Fruit fly (Drosophila melanogaster) whole organism, embryonic: ENCODE measurements around the gene Ass.

Experiments used
- ATbp ChIP-seq: fragments of 200-800 bp; sonication (Bioruptor generic); optimal IDR thresholded peaks from 2 replicates; lab custom pipeline; 2017; ENCODE audit warnings: missing biosample characterization, mild to moderate bottlenecking, missing genetic modification characterization, missing genetic modification reagents
- Asciz ChIP-seq: fragments of 200-800 bp; sonication (Bioruptor generic); optimal IDR thresholded peaks from 2 replicates; lab custom pipeline; 2017; ENCODE audit warnings: missing biosample characterization, mild to moderate bottlenecking, missing genetic modification characterization, missing genetic modification reagents
- Bdp1 ChIP-seq: fragments of 200-800 bp; sonication (Bioruptor generic); optimal IDR thresholded peaks from 3 replicates; lab custom pipeline; 2016; ENCODE audit warnings: missing biosample characterization, missing genetic modification characterization
- Blimp-1 ChIP-seq: fragments of 200-800 bp; sonication (Bioruptor generic); optimal IDR thresholded peaks from 3 replicates; lab custom pipeline; 2018; ENCODE audit warnings: missing biosample characterization, missing genetic modification characterization, mild to moderate bottlenecking, moderate library complexity, missing genetic modification reagents
- BtbVII ChIP-seq: fragments of 200-800 bp; sonication (Bioruptor generic); optimal IDR thresholded peaks from 3 replicates; lab custom pipeline; 2017; ENCODE audit warnings: missing biosample characterization, mild to moderate bottlenecking, missing genetic modification characterization
- Bteb2 ChIP-seq: fragments of 200-800 bp; sonication (Bioruptor generic); optimal IDR thresholded peaks from 2 replicates; lab custom pipeline; 2016; ENCODE audit warnings: missing biosample characterization, missing genetic modification characterization
- CG10209 ChIP-seq: fragments of 200-800 bp; sonication (Bioruptor generic); optimal IDR thresholded peaks from 3 replicates; lab custom pipeline; 2017; ENCODE audit warnings: missing biosample characterization, mild to moderate bottlenecking, missing genetic modification characterization, missing genetic modification reagents
- CG10267 ChIP-seq: fragments of 200-800 bp; sonication (Bioruptor generic); optimal IDR thresholded peaks from 2 replicates; lab custom pipeline; 2018; ENCODE audit warnings: missing biosample characterization, mild to moderate bottlenecking, missing genetic modification characterization, moderate library complexity
- CG10654 ChIP-seq: fragments of 200-800 bp; sonication (Bioruptor generic); optimal IDR thresholded peaks from 2 replicates; lab custom pipeline; 2016; ENCODE audit warnings: missing biosample characterization, missing genetic modification characterization
- CG10979 ChIP-seq: fragments of 200-800 bp; sonication (Bioruptor generic); optimal IDR thresholded peaks from 2 replicates; lab custom pipeline; 2018; ENCODE audit warnings: missing biosample characterization, mild to moderate bottlenecking, missing genetic modification characterization, moderate library complexity
- CG11696 ChIP-seq: fragments of 200-800 bp; sonication (Bioruptor generic); IDR thresholded peaks from 2 replicates; pipeline ENCODE4 v1.3.6; 2022; ENCODE audit warnings: missing biosample characterization, missing genetic modification characterization
- CG12236 ChIP-seq: fragments of 200-800 bp; sonication (Bioruptor generic); optimal IDR thresholded peaks from 2 replicates; lab custom pipeline; 2016; ENCODE audit warnings: missing biosample characterization, missing genetic modification characterization
- CG12942 ChIP-seq: fragments of 200-800 bp; sonication (Bioruptor generic); optimal IDR thresholded peaks from 3 replicates; lab custom pipeline; 2016; ENCODE audit warnings: missing biosample characterization, missing genetic modification characterization
- CG13287 ChIP-seq: fragments of 200-800 bp; sonication (Bioruptor generic); IDR thresholded peaks from 2 replicates; pipeline ENCODE4 v1.3.6; 2022; ENCODE audit warnings: missing biosample characterization, missing genetic modification characterization; ENCODE audit not compliant: partially characterized antibody
- CG14710 ChIP-seq: fragments of 200-800 bp; sonication (Bioruptor generic); optimal IDR thresholded peaks from 3 replicates; lab custom pipeline; 2019; ENCODE audit warnings: missing biosample characterization, mild to moderate bottlenecking, missing genetic modification characterization, moderate library complexity
- CG17568 ChIP-seq: fragments of 200-800 bp; sonication (Bioruptor generic); optimal IDR thresholded peaks from 2 replicates; lab custom pipeline; 2018; ENCODE audit warnings: missing biosample characterization, mild to moderate bottlenecking, missing genetic modification characterization, moderate library complexity
- CG18619 ChIP-seq: fragments of 200-800 bp; sonication (Bioruptor generic); optimal IDR thresholded peaks from 3 replicates; lab custom pipeline; 2017; ENCODE audit warnings: missing biosample characterization, mild to moderate bottlenecking, missing genetic modification characterization
- CG3065 ChIP-seq: fragments of 200-800 bp; sonication (Bioruptor generic); optimal IDR thresholded peaks from 2 replicates; lab custom pipeline; 2016; ENCODE audit warnings: missing biosample characterization, missing genetic modification characterization
- CG32767 ChIP-seq: fragments of 200-800 bp; sonication (Bioruptor generic); IDR thresholded peaks from 2 replicates; pipeline ENCODE4 v1.3.6; 2022; ENCODE audit warnings: missing biosample characterization, missing genetic modification characterization
- CG4707 ChIP-seq: fragments of 200-800 bp; sonication (Bioruptor generic); optimal IDR thresholded peaks from 2 replicates; lab custom pipeline; 2018; ENCODE audit warnings: missing biosample characterization, mild to moderate bottlenecking, missing genetic modification characterization, moderate library complexity
- CG6765 ChIP-seq: fragments of 200-800 bp; sonication (Bioruptor generic); optimal IDR thresholded peaks from 3 replicates; lab custom pipeline; 2017; ENCODE audit warnings: missing biosample characterization, mild to moderate bottlenecking, missing genetic modification characterization
- CG7745 ChIP-seq: fragments of 200-800 bp; sonication (Bioruptor generic); optimal IDR thresholded peaks from 2 replicates; lab custom pipeline; 2018; ENCODE audit warnings: missing biosample characterization, mild to moderate bottlenecking, missing genetic modification characterization, moderate library complexity
- CG8290 ChIP-seq, 3 experiments: fragments of 200-800 bp; sonication (Bioruptor generic); optimal IDR thresholded peaks; 2 replicates each; lab custom pipeline; 2016 to 2019; ENCODE audit warnings: missing biosample characterization in 3 of 3, missing genetic modification characterization in 3 of 3, mild to moderate bottlenecking in 2 of 3, moderate library complexity in 1 of 3
- CG8924 ChIP-seq: fragments of 200-800 bp; optimal IDR thresholded peaks from 3 replicates; lab custom pipeline; 2019; ENCODE audit warnings: missing biosample characterization, mild to moderate bottlenecking, missing genetic modification characterization, moderate library complexity
- CG9437 ChIP-seq: fragments of 200-800 bp; sonication (Bioruptor generic); optimal IDR thresholded peaks from 2 replicates; lab custom pipeline; 2018; ENCODE audit warnings: missing biosample characterization, mild to moderate bottlenecking, missing genetic modification characterization
- CG9932 ChIP-seq: fragments of 200-800 bp; sonication (Bioruptor generic); IDR thresholded peaks from 2 replicates; pipeline ENCODE4 v1.3.6; 2022; ENCODE audit warnings: missing biosample characterization, missing genetic modification characterization
- CrebB ChIP-seq: fragments of 200-800 bp; sonication (Bioruptor generic); optimal IDR thresholded peaks from 3 replicates; lab custom pipeline; 2018; ENCODE audit warnings: missing biosample characterization, mild to moderate bottlenecking, missing genetic modification characterization
- D19A ChIP-seq: fragments of 200-800 bp; optimal IDR thresholded peaks from 3 replicates; lab custom pipeline; 2019; ENCODE audit warnings: missing biosample characterization, mild to moderate bottlenecking, missing genetic modification characterization, moderate library complexity
- GATAe ChIP-seq: fragments of 200-800 bp; sonication (Bioruptor generic); conservative IDR thresholded peaks from 2 replicates; pipeline ENCODE4 v1.3.6; 2022; ENCODE audit warnings: missing biosample characterization, missing genetic modification characterization
- Jarid2 ChIP-seq: fragments of 200-800 bp; sonication (Bioruptor generic); optimal IDR thresholded peaks from 3 replicates; lab custom pipeline; 2017; ENCODE audit warnings: mild to moderate bottlenecking, missing biosample characterization, missing genetic modification reagents, missing genetic modification characterization
- Med ChIP-seq: fragments of 200-800 bp; sonication (Bioruptor generic); peaks from one replicate; lab custom pipeline; 2016; ENCODE audit warnings: missing biosample characterization, missing genetic modification characterization, mild to moderate bottlenecking, inconsistent platforms, moderate library complexity
- Vsx1 ChIP-seq: fragments of 200-800 bp; sonication (Bioruptor generic); optimal IDR thresholded peaks from 2 replicates; lab custom pipeline; 2017; ENCODE audit warnings: missing biosample characterization, mild to moderate bottlenecking, missing genetic modification characterization, missing genetic modification reagents
- Xrp1 ChIP-seq: fragments of 200-800 bp; sonication (Bioruptor generic); IDR thresholded peaks from 2 replicates; pipeline ENCODE4 v1.3.6; 2022; ENCODE audit warnings: missing biosample characterization, missing genetic modification characterization
- ara ChIP-seq: fragments of 200-800 bp; sonication (Bioruptor generic); IDR thresholded peaks from 2 replicates; pipeline ENCODE4 v1.3.6; 2022; ENCODE audit warnings: missing biosample characterization, missing genetic modification characterization
- bsh ChIP-seq, 2 experiments: fragments of 200-800 bp; sonication (Bioruptor generic); optimal IDR thresholded peaks; 2 replicates each; lab custom pipeline; 2017 to 2018; ENCODE audit warnings: mild to moderate bottlenecking in 2 of 2, missing biosample characterization in 2 of 2, missing genetic modification characterization in 2 of 2, moderate library complexity in 1 of 2
- dm ChIP-seq: fragments of 200-800 bp; sonication (Bioruptor generic); optimal IDR thresholded peaks from 3 replicates; lab custom pipeline; 2016; ENCODE audit warnings: missing biosample characterization, missing genetic modification characterization
- ems ChIP-seq: fragments of 200-800 bp; sonication (Bioruptor generic); optimal IDR thresholded peaks from 3 replicates; lab custom pipeline; 2016; ENCODE audit warnings: missing biosample characterization, missing genetic modification characterization
- fd102C ChIP-seq: fragments of 200-800 bp; sonication (Bioruptor generic); optimal IDR thresholded peaks from 2 replicates; lab custom pipeline; 2018; ENCODE audit warnings: missing biosample characterization, mild to moderate bottlenecking, missing genetic modification characterization, moderate library complexity
- gcm ChIP-seq: fragments of 200-800 bp; sonication (Bioruptor generic); optimal IDR thresholded peaks from 2 replicates; lab custom pipeline; 2019; ENCODE audit warnings: missing biosample characterization, mild to moderate bottlenecking, missing genetic modification characterization, moderate library complexity
- gem ChIP-seq: fragments of 200-800 bp; sonication (Bioruptor generic); optimal IDR thresholded peaks from 2 replicates; lab custom pipeline; 2019; ENCODE audit warnings: missing biosample characterization, mild to moderate bottlenecking, missing genetic modification characterization, moderate library complexity
- insv ChIP-seq, 2 experiments: fragments of 200-800 bp; sonication (Bioruptor generic); optimal IDR thresholded peaks; 3 replicates each; lab custom pipeline; 2016 to 2018; ENCODE audit warnings: missing biosample characterization in 2 of 2, missing genetic modification characterization in 2 of 2
- kni ChIP-seq: fragments of 200-800 bp; sonication (Bioruptor generic); optimal IDR thresholded peaks from 3 replicates; lab custom pipeline; 2017; ENCODE audit warnings: mild to moderate bottlenecking, missing biosample characterization, missing genetic modification reagents, missing genetic modification characterization
- luna ChIP-seq: fragments of 200-800 bp; sonication (Bioruptor generic); optimal IDR thresholded peaks from 2 replicates; lab custom pipeline; 2016; ENCODE audit warnings: missing biosample characterization, missing genetic modification characterization
- nerfin-1 ChIP-seq: fragments of 200-800 bp; sonication (Bioruptor generic); optimal IDR thresholded peaks from 3 replicates; lab custom pipeline; 2019; ENCODE audit warnings: missing biosample characterization, mild to moderate bottlenecking, missing genetic modification characterization, moderate library complexity
- phol ChIP-seq: fragments of 200-800 bp; sonication (Bioruptor generic); optimal IDR thresholded peaks from 3 replicates; lab custom pipeline; 2018; ENCODE audit warnings: missing biosample characterization, mild to moderate bottlenecking, missing genetic modification characterization, moderate library complexity
- salm ChIP-seq: fragments of 200-800 bp; sonication (Bioruptor generic); optimal IDR thresholded peaks from 2 replicates; lab custom pipeline; 2018; ENCODE audit warnings: missing biosample characterization, mild to moderate bottlenecking, missing genetic modification characterization
- sd ChIP-seq: fragments of 200-800 bp; sonication (Bioruptor generic); optimal IDR thresholded peaks from 3 replicates; lab custom pipeline; 2018; ENCODE audit warnings: missing biosample characterization, mild to moderate bottlenecking, missing genetic modification characterization, moderate library complexity
- twi ChIP-seq: fragments of 200-800 bp; optimal IDR thresholded peaks from 2 replicates; lab custom pipeline; 2019; ENCODE audit warnings: missing biosample characterization, mild to moderate bottlenecking, missing genetic modification characterization, moderate library complexity
- wek ChIP-seq: fragments of 200-800 bp; sonication (Bioruptor generic); optimal IDR thresholded peaks from 3 replicates; lab custom pipeline; 2018; ENCODE audit warnings: missing biosample characterization, mild to moderate bottlenecking, missing genetic modification characterization, moderate library complexity

Ass gene

DNA sequence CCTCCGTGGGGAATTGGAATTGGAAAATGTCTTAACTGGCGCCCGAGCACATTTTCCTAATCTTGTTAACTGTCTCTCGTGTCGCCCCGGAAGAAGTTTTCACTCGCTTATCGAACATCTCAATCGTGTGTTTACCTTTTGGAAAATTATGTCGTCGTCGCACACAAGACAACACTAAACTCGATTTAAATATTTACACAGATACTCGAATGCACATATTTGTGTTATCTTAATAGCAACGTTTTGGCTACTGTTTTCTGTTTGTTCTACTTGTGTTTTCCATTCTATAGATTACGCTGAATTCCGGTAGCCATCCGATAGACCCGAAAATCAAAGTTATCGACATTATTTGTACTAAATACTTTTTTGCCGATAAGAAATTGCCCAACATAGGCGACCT lies 23.0 kb upstream of the Ass start:
- TF ChIP-seq nerfin-1, result peak; percentile 46
- peak; percentile 28 for TF ChIP-seq D19A
- TF ChIP-seq gcm (GFP tag; lab: Kevin White, UChicago), result peak; percentile 34
- TF ChIP-seq CG11696 (GFP tag; lab: Robert Waterston, UW), result no peak
- peak in 1 of 2 experiments; percentile 58 for TF ChIP-seq bsh (GFP tag; optimal IDR thresholded peaks at IDR 0.05; lab: Kevin White, UChicago)
- peak; percentile 98 for TF ChIP-seq fd102C
- no peak for TF ChIP-seq CG10654 (GFP tag; lab: Kevin White, UChicago)
- peak; percentile 53 for TF ChIP-seq salm (tag; lab: Kevin White, UChicago)
- peak; percentile 46 for TF ChIP-seq twi
- TF ChIP-seq Jarid2 (GFP tag; lab: Kevin White, UChicago), result no peak
- peak; percentile 7 for TF ChIP-seq kni
- peak; percentile 69 for TF ChIP-seq Xrp1 (GFP tag; lab: Robert Waterston, UW)
- no peak for TF ChIP-seq dm (GFP tag; lab: Kevin White, UChicago)
- no peak for TF ChIP-seq ems (GFP tag; lab: Kevin White, UChicago)
- TF ChIP-seq CG10209, result peak; percentile 71
- TF ChIP-seq CG14710, result peak; percentile 68
- no peak for TF ChIP-seq CG3065 (GFP tag; lab: Kevin White, UChicago)
- peak; percentile 54 for TF ChIP-seq Vsx1 (GFP tag; lab: Kevin White, UChicago)
- TF ChIP-seq CG9932 (GFP tag; lab: Robert Waterston, UW), result no peak
- peak; percentile 1 for TF ChIP-seq CrebB (tag; lab: Kevin White, UChicago)
- peak; percentile 26 for TF ChIP-seq CG4707 (GFP tag; lab: Kevin White, UChicago)
- TF ChIP-seq CG32767 (GFP tag; lab: Robert Waterston, UW), result no peak
- no peak for TF ChIP-seq CG9437 (GFP tag; lab: Kevin White, UChicago)
- TF ChIP-seq CG7745, result peak; percentile 83
- no peak for TF ChIP-seq CG13287
- peak; percentile 1 for TF ChIP-seq phol (tag; lab: Kevin White, UChicago)
- TF ChIP-seq GATAe (GFP tag; lab: Robert Waterston, UW), result no peak
- TF ChIP-seq ara (GFP tag; lab: Robert Waterston, UW), result peak; percentile 69
- TF ChIP-seq CG12236, result peak; percentile 68
- TF ChIP-seq CG8924 (tag; lab: Kevin White, UChicago), result peak; percentile 64
- TF ChIP-seq Asciz, result peak; percentile 48
- peak; percentile 62 for TF ChIP-seq wek (GFP tag; lab: Kevin White, UChicago)
- TF ChIP-seq Bdp1 (GFP tag; lab: Kevin White, UChicago), result no peak
- TF ChIP-seq insv (GFP tag; optimal IDR thresholded peaks at IDR 0.05; lab: Kevin White, UChicago), result peak in 1 of 2 experiments; percentile 4
- TF ChIP-seq CG17568, result peak; percentile 70
- peak; percentile 40 for TF ChIP-seq CG10979 (tag; lab: Kevin White, UChicago)
- TF ChIP-seq CG8290 (GFP tag; optimal IDR thresholded peaks at IDR 0.05; lab: Kevin White, UChicago), result peak; percentile 23
- TF ChIP-seq CG8290 (tag; optimal IDR thresholded peaks at IDR 0.05; lab: Kevin White, UChicago), result peak in 1 of 2 experiments; percentile 57
- peak; percentile 77 for TF ChIP-seq Med
- no peak for TF ChIP-seq Bteb2 (GFP tag; lab: Kevin White, UChicago)
- TF ChIP-seq BtbVII, result peak; percentile 8
- no peak for TF ChIP-seq CG12942 (GFP tag; lab: Kevin White, UChicago)
- TF ChIP-seq luna, result no peak
- TF ChIP-seq gem (tag; lab: Kevin White, UChicago), result peak; percentile 56
- TF ChIP-seq ATbp (GFP tag; lab: Kevin White, UChicago), result peak; percentile 49
- TF ChIP-seq CG6765 (GFP tag; lab: Kevin White, UChicago), result no peak
- TF ChIP-seq CG18619 (GFP tag; lab: Kevin White, UChicago), result peak; percentile 7
- TF ChIP-seq CG10267, result peak; percentile 26
- peak; percentile 43 for TF ChIP-seq Blimp-1 (GFP tag; lab: Kevin White, UChicago)
- TF ChIP-seq sd, result peak; percentile 40
